Worm (Caenorhabditis elegans): ENCODE measurements around the gene cyp-34A9.

Gene cyp-34A9

DNA sequence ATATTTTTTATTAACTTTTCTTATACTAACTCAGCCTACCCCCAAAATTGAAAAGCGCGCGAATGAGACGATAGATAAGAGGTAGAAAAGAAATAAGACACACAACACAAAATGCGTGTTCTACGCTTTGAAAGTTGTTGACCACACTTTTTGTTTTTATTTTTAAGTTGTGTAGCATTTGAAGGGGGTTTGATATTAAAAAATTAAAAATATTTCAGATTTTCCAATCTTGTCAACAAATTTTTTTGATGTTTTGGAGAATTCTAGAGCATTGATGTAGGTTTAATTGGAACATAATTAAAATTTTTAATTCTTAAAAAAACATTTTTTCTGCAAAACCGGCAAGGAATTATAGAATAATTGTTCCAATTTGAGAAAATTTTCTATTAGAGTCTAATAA is 9.1 kb downstream of the cyp-34A9 start, which contains the start of gene cyp-34A6:
Gene cyp-34A6, minus strand, starts transcription at position 101 of the 400 bp plus-strand sequence.
- TF ChIP-seq xbp-1 (tag; optimal IDR thresholded peaks at IDR 0.05), result no peak
- no peak for TF ChIP-seq nhr-20 (tag; optimal IDR thresholded peaks at IDR 0.05)

ce11 chrV:3957608-3958007 is 12.7 kb downstream of the cyp-34A9 start, which contains the start of gene cyp-34A5:
Gene cyp-34A5, minus strand, starts transcription at chrV:3957708.
- no peak for TF ChIP-seq nhr-12 (tag; optimal IDR thresholded peaks at IDR 0.05)
- peak; percentile 30 for TF ChIP-seq nhr-20 (tag; optimal IDR thresholded peaks at IDR 0.05)

ce11 chrV:3953739-3954138 is 16.6 kb downstream of the cyp-34A9 start, which contains the start of gene str-247:
Gene str-247, plus strand, starts transcription at chrV:3954039.
- no peak for TF ChIP-seq nhr-77 (tag; optimal IDR thresholded peaks at IDR 0.05)
- TF ChIP-seq unc-30 (tag; optimal IDR thresholded peaks at IDR 0.05), result no peak
- TF ChIP-seq lin-39 (tag; optimal IDR thresholded peaks at IDR 0.05), result no peak
- no peak for TF ChIP-seq sptf-1 (tag; optimal IDR thresholded peaks at IDR 0.05)
- TF ChIP-seq hlh-17 (GFP tag; optimal IDR thresholded peaks at IDR 0.05; ENCODE audit: borderline replicate concordance), result no peak
- no peak for TF ChIP-seq nhr-28 (tag; optimal IDR thresholded peaks at IDR 0.05)
- no peak for TF ChIP-seq elt-2 (tag; optimal IDR thresholded peaks at IDR 0.05)
- no peak for TF ChIP-seq pax-3 (tag; optimal IDR thresholded peaks at IDR 0.05)

DNA sequence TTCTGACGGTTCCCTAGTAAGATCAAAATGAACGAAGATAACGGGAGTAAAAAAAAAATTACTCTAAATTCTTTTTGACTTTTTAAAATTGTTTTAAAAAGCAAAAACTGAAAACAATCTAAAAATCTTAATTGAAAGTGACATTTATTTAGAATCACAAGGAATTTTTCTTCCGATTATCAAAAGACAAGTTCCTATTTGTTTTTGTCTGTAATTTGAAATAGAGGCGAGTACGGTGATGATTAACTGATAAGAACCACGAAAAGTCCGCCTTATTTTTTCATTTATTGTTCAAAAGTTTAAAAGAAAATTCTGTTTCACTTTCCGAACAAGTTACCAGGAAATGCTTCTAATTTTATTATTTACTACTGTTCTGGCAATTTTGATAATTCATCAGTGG is 20.6 kb downstream of the cyp-34A9 start, which contains the start of gene dach-1:
Gene dach-1, plus strand, starts transcription at position 301 of the 400 bp plus-strand sequence.
- no peak for TF ChIP-seq nhr-76 (tag; optimal IDR thresholded peaks at IDR 0.05)
- TF ChIP-seq nhr-85 (tag), result no peak
- TF ChIP-seq dsc-1 (tag; optimal IDR thresholded peaks at IDR 0.05), result no peak
- TF ChIP-seq fos-1 (tag; optimal IDR thresholded peaks at IDR 0.05), result no peak
- no peak for TF ChIP-seq Y116A8C.19 (tag; optimal IDR thresholded peaks at IDR 0.05; ENCODE audit: borderline replicate concordance)
- no peak for TF ChIP-seq mef-2 (tag; optimal IDR thresholded peaks at IDR 0.05)
- TF ChIP-seq rnt-1 (tag; optimal IDR thresholded peaks at IDR 0.05), result no peak

DNA sequence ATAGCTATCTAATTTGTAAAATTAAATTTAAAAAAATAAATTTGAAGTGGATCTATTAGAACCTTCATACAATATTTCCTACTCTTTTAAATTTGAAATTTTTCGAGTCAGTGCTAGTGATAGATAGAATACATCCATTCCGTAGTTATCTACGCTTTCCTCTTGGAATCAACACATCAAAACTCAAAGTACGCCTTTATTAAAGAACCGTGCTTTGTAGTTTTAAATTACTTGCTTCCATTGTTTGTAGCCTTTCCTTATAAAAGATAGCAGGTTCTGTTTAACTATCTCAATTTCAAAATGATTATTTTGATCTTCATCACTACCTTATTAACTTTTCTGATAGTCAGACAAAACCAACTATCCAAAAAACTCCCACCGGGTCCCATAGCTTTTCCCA is 25.3 kb downstream of the cyp-34A9 start, which contains the start of gene cyp-35B3:
Gene cyp-35B3, plus strand, starts transcription at position 301 of the 400 bp plus-strand sequence.
- TF ChIP-seq blmp-1 (tag; optimal IDR thresholded peaks at IDR 0.05) (no peak), pax-3 (tag; optimal IDR thresholded peaks at IDR 0.05) (no peak), ceh-8 (GFP tag; optimal IDR thresholded peaks at IDR 0.05) (no peak), sptf-1 (tag; optimal IDR thresholded peaks at IDR 0.05) (no peak), mab-9 (GFP tag; IDR thresholded peaks at IDR 0.05) (no peak), ama-1 (optimal IDR thresholded peaks at IDR 0.05) (no peak), lin-13 (GFP tag; optimal IDR thresholded peaks at IDR 0.05) (no peak), zip-4 (GFP tag; optimal IDR thresholded peaks at IDR 0.05) (no peak), snpc-4 (tag; optimal IDR thresholded peaks at IDR 0.05) (no peak), nhr-12 (tag; optimal IDR thresholded peaks at IDR 0.05) (no peak), nhr-11 (tag; optimal IDR thresholded peaks at IDR 0.05) (no peak), elt-2 (tag; optimal IDR thresholded peaks at IDR 0.05) (no peak), C34B4.2 (tag; optimal IDR thresholded peaks at IDR 0.05) (no peak), efl-1 (optimal IDR thresholded peaks at IDR 0.05) (no peak), efl-1 (GFP tag; optimal IDR thresholded peaks at IDR 0.05 in 1 of 2) (no peak)

- TF ChIP-seq ets-5 (GFP tag; IDR thresholded peaks at IDR 0.05), result no peak
- no peak for TF ChIP-seq skn-1 (tag; optimal IDR thresholded peaks at IDR 0.05)
- no peak for TF ChIP-seq ztf-11 (tag; optimal IDR thresholded peaks at IDR 0.05)
- no peak for TF ChIP-seq xbp-1 (tag; optimal IDR thresholded peaks at IDR 0.05)
- TF ChIP-seq ceh-8 (GFP tag; optimal IDR thresholded peaks at IDR 0.05), result no peak
- no peak for TF ChIP-seq blmp-1 (tag; optimal IDR thresholded peaks at IDR 0.05)
- TF ChIP-seq nhr-237 (tag; optimal IDR thresholded peaks at IDR 0.05), result no peak
- no peak for TF ChIP-seq nhr-71 (tag; optimal IDR thresholded peaks at IDR 0.05)
- no peak for TF ChIP-seq C04F5.9 (tag; optimal IDR thresholded peaks at IDR 0.05)
Observed at ce11 chrV:3943364-3943763, 27.0 kb downstream of the cyp-34A9 start.

All from whole organism, L1 larva.